Worm (Caenorhabditis elegans) whole organism, L1 larva: ENCODE data around the gene F56B3.2.

Experiments
- C04F5.9 ChIP-seq: sonication (generic microtip); optimal IDR thresholded peaks from 2 replicates; lab custom pipeline; 2016; ENCODE audit warnings: missing genetic modification characterization, missing compliant biosample characterization
- C34B4.2 ChIP-seq: sonication (generic microtip); optimal IDR thresholded peaks from 2 replicates; lab custom pipeline; 2017; ENCODE audit warnings: mild to moderate bottlenecking, missing genetic modification characterization, missing compliant biosample characterization
- Y116A8C.19 ChIP-seq: sonication (generic microtip); optimal IDR thresholded peaks from 2 replicates; lab custom pipeline; 2016; ENCODE audit warnings: missing compliant biosample characterization, missing genetic modification characterization, borderline replicate concordance
- alr-1 ChIP-seq: fragments of 200-800 bp; sonication (Bioruptor generic); optimal IDR thresholded peaks from 2 replicates; lab custom pipeline; 2018; ENCODE audit warnings: borderline replicate concordance, mild to moderate bottlenecking, missing genetic modification characterization, missing compliant biosample characterization
- aly-2 ChIP-seq: fragments of 150-350 bp; optimal IDR thresholded peaks from 2 replicates; lab custom pipeline; 2014; ENCODE audit warnings: missing biosample characterization, missing genetic modification characterization
- ama-1 ChIP-seq: fragments of 150-350 bp; optimal IDR thresholded peaks from 2 replicates; lab custom pipeline; 2014
- ceh-63 ChIP-seq: fragments of 200-800 bp; sonication (Bioruptor generic); optimal IDR thresholded peaks from 2 replicates; lab custom pipeline; 2018; ENCODE audit warnings: mild to moderate bottlenecking, missing genetic modification characterization, missing compliant biosample characterization
- ceh-8 ChIP-seq: fragments of 200-800 bp; sonication (Bioruptor generic); optimal IDR thresholded peaks from 2 replicates; lab custom pipeline; 2018; ENCODE audit warnings: mild to moderate bottlenecking, missing genetic modification characterization, moderate library complexity, missing compliant biosample characterization
- ceh-90 ChIP-seq: sonication (generic microtip); optimal IDR thresholded peaks from 2 replicates; lab custom pipeline; 2016; ENCODE audit warnings: missing genetic modification characterization, missing compliant biosample characterization
- dpl-1 ChIP-seq, 3 experiments: fragments of 150-350 bp in 2 of 3; sonication (generic microtip) in 1 of 3; optimal IDR thresholded peaks; 2 replicates each; lab custom pipeline; 2014 to 2017; ENCODE audit warnings: missing biosample characterization in 3 of 3, missing genetic modification characterization in 3 of 3, missing genetic modification reagents in 3 of 3
- efl-1 ChIP-seq, 4 experiments: fragments of 150-350 bp; optimal IDR thresholded peaks in 3 of 4; peaks in 1 of 4; 1 replicate in 1 of 4; 2 replicates in 3 of 4; lab custom pipeline; 2014; ENCODE audit warnings: missing biosample characterization in 2 of 4, missing genetic modification characterization in 2 of 4, missing genetic modification reagents in 2 of 4
- efl-3 ChIP-seq: fragments of 200-800 bp; sonication (Bioruptor generic); optimal IDR thresholded peaks from 2 replicates; lab custom pipeline; 2018; ENCODE audit warnings: mild to moderate bottlenecking, missing genetic modification characterization, missing compliant biosample characterization
- egl-13 ChIP-seq: sonication (generic microtip); optimal IDR thresholded peaks from 2 replicates; lab custom pipeline; 2016; ENCODE audit warnings: missing genotype, missing genetic modification reagents, missing genetic modification characterization, missing compliant biosample characterization
- egl-27 ChIP-seq, 2 experiments: fragments of 150-350 bp in 1 of 2; sonication (generic microtip); optimal IDR thresholded peaks; 3 replicates each; lab custom pipeline; 2017 to 2018; ENCODE audit warnings: missing biosample characterization in 2 of 2, missing genetic modification characterization in 2 of 2, missing genetic modification reagents in 2 of 2
- elt-2 ChIP-seq: sonication (generic microtip); optimal IDR thresholded peaks from 2 replicates; lab custom pipeline; 2016; ENCODE audit warnings: missing genetic modification characterization, mild to moderate bottlenecking, inconsistent platforms, missing compliant biosample characterization, missing genetic modification reagents
- elt-3 ChIP-seq, 6 experiments: fragments of 150-350 bp in 1 of 6; sonication (generic microtip); optimal IDR thresholded peaks; 2 replicates each; lab custom pipeline; 2017 to 2018; ENCODE audit warnings: missing biosample characterization in 6 of 6, missing genetic modification characterization in 6 of 6, inconsistent platforms in 1 of 6
- fkh-4 ChIP-seq: sonication (generic microtip); optimal IDR thresholded peaks from 2 replicates; lab custom pipeline; 2016; ENCODE audit warnings: missing compliant biosample characterization, missing genetic modification characterization, borderline replicate concordance
- hpl-2 ChIP-seq: fragments of 150-350 bp; optimal IDR thresholded peaks from 2 replicates; lab custom pipeline; 2014; ENCODE audit warnings: missing biosample characterization, missing genetic modification reagents, missing genetic modification characterization
- isw-1 ChIP-seq: fragments of 200-800 bp; sonication (Bioruptor generic); IDR thresholded peaks from 2 replicates; pipeline ENCODE4 v1.3.6; 2022; ENCODE audit warnings: missing genetic modification characterization, missing compliant biosample characterization
- jun-1 ChIP-seq: fragments of 150-350 bp; optimal IDR thresholded peaks from 2 replicates; lab custom pipeline; 2014; ENCODE audit warnings: missing biosample characterization, missing genetic modification reagents, missing genetic modification characterization
- lin-13 ChIP-seq: fragments of 150-350 bp; optimal IDR thresholded peaks from 2 replicates; lab custom pipeline; 2014; ENCODE audit warnings: missing biosample characterization, missing genetic modification reagents, missing genetic modification characterization
- lin-14 ChIP-seq: fragments of 200-800 bp; sonication (Bioruptor generic); optimal IDR thresholded peaks from 2 replicates; lab custom pipeline; 2018; ENCODE audit warnings: mild to moderate bottlenecking, missing genetic modification characterization, moderate library complexity, missing compliant biosample characterization
- lin-15B ChIP-seq: fragments of 150-350 bp; sonication (generic microtip); optimal IDR thresholded peaks from 3 replicates; lab custom pipeline; 2014; ENCODE audit warnings: missing biosample characterization, missing genetic modification characterization
- lin-35 ChIP-seq, 2 experiments: fragments of 150-350 bp; optimal IDR thresholded peaks; 2 replicates each; lab custom pipeline; 2014; ENCODE audit warnings: missing biosample characterization in 2 of 2, missing genetic modification characterization in 2 of 2, missing genetic modification reagents in 2 of 2
- lin-39 ChIP-seq: fragments of 150-350 bp; optimal IDR thresholded peaks from 2 replicates; lab custom pipeline; 2014; ENCODE audit warnings: missing biosample characterization, missing genetic modification reagents, missing genetic modification characterization
- lsy-2 ChIP-seq, 2 experiments: fragments of 150-350 bp; optimal IDR thresholded peaks; 2 replicates each; lab custom pipeline; 2014; ENCODE audit warnings: missing biosample characterization in 2 of 2, missing genetic modification characterization in 2 of 2
- mep-1 ChIP-seq: fragments of 150-350 bp; optimal IDR thresholded peaks from 2 replicates; lab custom pipeline; 2014; ENCODE audit warnings: missing biosample characterization, missing genetic modification characterization
- nhr-12 ChIP-seq: sonication (generic microtip); optimal IDR thresholded peaks from 2 replicates; lab custom pipeline; 2017; ENCODE audit warnings: missing biosample characterization, missing genetic modification characterization
- nhr-19 ChIP-seq: fragments of 200-800 bp; sonication (Bioruptor generic); conservative IDR thresholded peaks from 2 replicates; pipeline ENCODE4 v1.3.6; 2022; ENCODE audit warnings: missing genetic modification characterization, missing compliant biosample characterization
- nhr-20 ChIP-seq: sonication (generic microtip); optimal IDR thresholded peaks from 2 replicates; lab custom pipeline; 2016; ENCODE audit warnings: mild to moderate bottlenecking, missing genetic modification characterization, missing compliant biosample characterization
- nhr-237 ChIP-seq: fragments of 150-350 bp; optimal IDR thresholded peaks from 2 replicates; lab custom pipeline; 2014; ENCODE audit warnings: missing biosample characterization, missing genetic modification characterization
- nhr-47 ChIP-seq: sonication (generic microtip); optimal IDR thresholded peaks from 2 replicates; lab custom pipeline; 2016; ENCODE audit warnings: mild to moderate bottlenecking, missing genetic modification characterization, moderate library complexity, missing compliant biosample characterization
- nhr-76 ChIP-seq: sonication (generic microtip); optimal IDR thresholded peaks from 2 replicates; lab custom pipeline; 2017; ENCODE audit warnings: missing biosample characterization, missing genetic modification characterization
- nhr-77 ChIP-seq: fragments of 150-350 bp; optimal IDR thresholded peaks from 2 replicates; lab custom pipeline; 2014; ENCODE audit warnings: missing biosample characterization, missing genetic modification characterization
- nhr-84 ChIP-seq: sonication (generic microtip); optimal IDR thresholded peaks from 2 replicates; lab custom pipeline; 2017; ENCODE audit warnings: missing biosample characterization, missing genetic modification characterization
- nhr-85 ChIP-seq: sonication (generic microtip); peaks from one replicate; lab custom pipeline; 2016; ENCODE audit warnings: missing genetic modification characterization, inconsistent platforms, missing compliant biosample characterization
- nhr-90 ChIP-seq: sonication (generic microtip); optimal IDR thresholded peaks from 2 replicates; lab custom pipeline; 2016; ENCODE audit warnings: mild to moderate bottlenecking, missing genetic modification characterization, missing compliant biosample characterization; ENCODE audit not compliant: poor library complexity
- pax-3 ChIP-seq: fragments of 200-800 bp; sonication (Bioruptor generic); optimal IDR thresholded peaks from 2 replicates; lab custom pipeline; 2018; ENCODE audit warnings: mild to moderate bottlenecking, missing genetic modification characterization, moderate library complexity, missing compliant biosample characterization
- snpc-4 ChIP-seq: fragments of 150-350 bp; optimal IDR thresholded peaks from 2 replicates; lab custom pipeline; 2014; ENCODE audit warnings: missing biosample characterization, missing genetic modification characterization
- snu-23 ChIP-seq: sonication (generic microtip); optimal IDR thresholded peaks from 2 replicates; lab custom pipeline; 2016; ENCODE audit warnings: missing genetic modification characterization, missing compliant biosample characterization
- sox-4 ChIP-seq: sonication (generic microtip); optimal IDR thresholded peaks from 2 replicates; lab custom pipeline; 2016; ENCODE audit warnings: missing genetic modification characterization, missing compliant biosample characterization
- sptf-1 ChIP-seq: fragments of 150-350 bp; optimal IDR thresholded peaks from 2 replicates; lab custom pipeline; 2014; ENCODE audit warnings: missing biosample characterization, missing genetic modification characterization
- swsn-7 ChIP-seq: sonication (generic microtip); optimal IDR thresholded peaks from 2 replicates; lab custom pipeline; 2016; ENCODE audit warnings: missing genetic modification characterization, missing compliant biosample characterization
- unc-62 ChIP-seq: fragments of 150-350 bp; optimal IDR thresholded peaks from 2 replicates; lab custom pipeline; 2014; ENCODE audit warnings: missing biosample characterization, missing genetic modification reagents, missing genetic modification characterization
- unc-86 ChIP-seq: sonication (generic microtip); optimal IDR thresholded peaks from 2 replicates; lab custom pipeline; 2016; ENCODE audit warnings: missing genetic modification characterization, missing compliant biosample characterization
- zag-1 ChIP-seq: fragments of 150-350 bp; optimal IDR thresholded peaks from 2 replicates; lab custom pipeline; 2014; ENCODE audit warnings: missing biosample characterization, missing genetic modification characterization
- zip-4 ChIP-seq: fragments of 200-800 bp; sonication (Bioruptor generic); optimal IDR thresholded peaks from 2 replicates; lab custom pipeline; 2018; ENCODE audit warnings: mild to moderate bottlenecking, missing genetic modification characterization, moderate library complexity, missing compliant biosample characterization
- ztf-4 ChIP-seq: fragments of 150-350 bp; optimal IDR thresholded peaks from 2 replicates; lab custom pipeline; 2014; ENCODE audit warnings: missing biosample characterization, missing genetic modification characterization

The F56B3.2 gene

DNA sequence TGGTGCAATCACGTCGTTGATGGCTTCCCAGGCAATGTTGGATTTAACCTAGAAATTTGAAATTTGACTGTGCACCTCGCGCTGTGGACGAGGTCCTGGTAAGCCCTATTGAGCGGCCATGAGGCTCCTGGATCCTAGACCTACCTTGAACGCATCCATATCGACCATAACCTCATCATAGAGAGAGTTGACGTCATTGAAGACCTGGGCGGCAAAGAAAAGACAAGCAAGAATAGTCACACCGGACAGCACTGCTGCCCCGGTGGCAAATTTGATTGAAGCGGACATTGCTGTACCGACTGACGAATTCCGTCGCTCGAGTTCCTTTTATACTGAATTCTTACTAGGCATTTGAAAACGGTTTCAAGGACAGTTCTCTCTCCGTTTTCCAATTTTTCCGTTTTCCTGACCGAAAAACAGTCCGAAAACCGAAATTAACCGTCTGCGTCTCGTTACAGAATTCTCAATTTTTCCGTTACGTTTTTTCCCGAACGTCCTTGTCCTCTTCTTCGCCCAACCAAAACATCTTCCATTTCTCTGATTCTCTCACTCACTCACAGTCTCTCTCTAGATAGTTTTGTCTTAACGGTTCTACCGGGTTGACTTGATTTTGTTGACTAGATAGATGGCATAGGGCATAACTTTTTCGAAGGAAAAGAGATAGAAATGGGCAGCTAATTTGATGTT lies 4.9 kb downstream of the F56B3.2 start, which contains the start of gene col-103 (continued):
- TF ChIP-seq C04F5.9 (tag; lab: Kevin White, UChicago) (no peak), nhr-12 (tag; lab: Kevin White, UChicago) (no peak), ceh-63 (GFP tag; lab: Kevin White, UChicago) (no peak), elt-2 (tag; lab: Kevin White, UChicago) (no peak), snpc-4 (tag; lab: Kevin White, UChicago) (no peak), ama-1 (lab: Kevin White, UChicago) (peak; percentile 81), lin-15B (no peak), unc-86 (no peak), pax-3 (no peak), elt-3 (tag; optimal IDR thresholded peaks at IDR 0.05; lab: Kevin White, UChicago) (peak in 3 of 6 experiments; percentile 21 to 43 (median 24)), nhr-20 (tag; lab: Kevin White, UChicago) (peak; percentile 58), nhr-76 (tag; lab: Kevin White, UChicago) (no peak), efl-3 (GFP tag; lab: Kevin White, UChicago) (no peak), isw-1 (GFP tag; lab: Robert Waterston, UW) (no peak), mep-1 (tag; lab: Kevin White, UChicago) (peak; percentile 56), sptf-1 (no peak), nhr-47 (tag; lab: Kevin White, UChicago) (no peak), lin-39 (no peak), sox-4 (no peak), nhr-90 (tag; lab: Kevin White, UChicago) (peak; percentile 32), lsy-2 (tag; optimal IDR thresholded peaks at IDR 0.05; lab: Kevin White, UChicago) (peak in 1 of 2 experiments; percentile 71), nhr-85 (tag; lab: Kevin White, UChicago) (peak; percentile 97), Y116A8C.19 (tag; lab: Kevin White, UChicago) (no peak), ztf-4 (tag; lab: Kevin White, UChicago) (no peak), unc-62 (no peak), egl-13 (tag; lab: Kevin White, UChicago) (no peak), zip-4 (GFP tag; lab: Kevin White, UChicago) (no peak), swsn-7 (tag; lab: Kevin White, UChicago) (no peak), nhr-19 (GFP tag; lab: Robert Waterston, UW) (no peak), nhr-237 (no peak), lin-13 (GFP tag; lab: Kevin White, UChicago) (no peak), dpl-1 (GFP tag; optimal IDR thresholded peaks at IDR 0.05; lab: Kevin White, UChicago) (peak; percentile 24 to 47 (median 25)), lin-14 (GFP tag; lab: Kevin White, UChicago) (peak; percentile 89), egl-27 (tag; optimal IDR thresholded peaks at IDR 0.05; lab: Kevin White, UChicago) (no peak), nhr-84 (tag; lab: Kevin White, UChicago) (no peak), fkh-4 (no peak), hpl-2 (GFP tag; lab: Kevin White, UChicago) (no peak), zag-1 (tag; lab: Kevin White, UChicago) (no peak), nhr-77 (tag; lab: Kevin White, UChicago) (peak; percentile 19), C34B4.2 (tag; lab: Kevin White, UChicago) (no peak), alr-1 (tag; lab: Kevin White, UChicago) (no peak), jun-1 (tag; lab: Kevin White, UChicago) (no peak), lin-35 (GFP tag; optimal IDR thresholded peaks at IDR 0.05; lab: Kevin White, UChicago) (peak; percentile 18 to 61), ceh-90 (tag; lab: Kevin White, UChicago) (no peak), aly-2 (tag; lab: Kevin White, UChicago) (no peak), efl-1 (optimal IDR thresholded peaks at IDR 0.05; lab: Kevin White, UChicago) (peak; percentile 17 to 37), efl-1 (GFP tag; optimal IDR thresholded peaks at IDR 0.05 in 1 of 2; lab: Kevin White, UChicago) (peak; percentile 7 to 90), snu-23 (GFP tag; lab: Kevin White, UChicago) (peak; percentile 77), ceh-8 (no peak)
